Fruit fly (Drosophila melanogaster): ENCODE results near the gene Irp-1A.

Gene Irp-1A

dm6 chr3R:22745432-22745831 lies 21.0 kb upstream of the Irp-1A start, which contains the start of the genes vret and HP1c (continued):
- TF ChIP-seq CG4820 (GFP tag; optimal IDR thresholded peaks at IDR 0.05) (no peak), CG17186 (GFP tag; optimal IDR thresholded peaks at IDR 0.05) (peak; percentile 50), stc (GFP tag; IDR thresholded peaks at IDR 0.05) (no peak), Ets97D (GFP tag; optimal IDR thresholded peaks at IDR 0.05) (peak; percentile 34), jumu (GFP tag; optimal IDR thresholded peaks at IDR 0.05) (no peak), Sox102F (GFP tag; optimal IDR thresholded peaks at IDR 0.05) (no peak), Neu2 (GFP tag; optimal IDR thresholded peaks at IDR 0.05; ENCODE audit: borderline replicate concordance) (no peak), knrl (GFP tag; IDR thresholded peaks at IDR 0.05; ENCODE audit: partially characterized antibody) (no peak), Xbp1 (GFP tag; optimal IDR thresholded peaks at IDR 0.05) (no peak), sima (GFP tag; optimal IDR thresholded peaks at IDR 0.05) (no peak), Scr (GFP tag; IDR thresholded peaks at IDR 0.05; ENCODE audit: partially characterized antibody) (peak; percentile 38; the same call in 1 of the 2 replicates), wdn (GFP tag; IDR thresholded peaks at IDR 0.05) (no peak), CG34422 (GFP tag; IDR thresholded peaks at IDR 0.05) (peak; percentile 31; the same call in 1 of the 3 replicates), CG10274 (GFP tag; optimal IDR thresholded peaks at IDR 0.05) (no peak), Gug (GFP tag; IDR thresholded peaks at IDR 0.05) (no peak), tna (GFP tag; IDR thresholded peaks at IDR 0.05; ENCODE audit: partially characterized antibody) (no peak), grau (tag; optimal IDR thresholded peaks at IDR 0.05) (no peak), CG3847 (GFP tag; IDR thresholded peaks at IDR 0.05) (peak; percentile 59), HLHmδ (GFP tag; optimal IDR thresholded peaks at IDR 0.05) (no peak), BEAF-32 (GFP tag; optimal IDR thresholded peaks at IDR 0.05) (peak; percentile 46), scrt (GFP tag; optimal IDR thresholded peaks at IDR 0.05) (no peak), ftz-f1 (GFP tag; optimal IDR thresholded peaks at IDR 0.05) (no peak), dmrt99B (tag; optimal IDR thresholded peaks at IDR 0.05) (no peak), CG15073 (GFP tag; optimal IDR thresholded peaks at IDR 0.05) (no peak), NC2β (GFP tag; optimal IDR thresholded peaks at IDR 0.05) (no peak), sens (GFP tag) (no peak), unpg (GFP tag; optimal IDR thresholded peaks at IDR 0.05) (no peak), Nf-YB (GFP tag; optimal IDR thresholded peaks at IDR 0.05) (no peak), CG8290 (GFP tag; optimal IDR thresholded peaks at IDR 0.05) (no peak), CG8290 (tag; optimal IDR thresholded peaks at IDR 0.05) (no peak), pzg (GFP tag; optimal IDR thresholded peaks at IDR 0.05) (peak; percentile 78), CG17802 (tag; optimal IDR thresholded peaks at IDR 0.05) (no peak), Max (GFP tag; optimal IDR thresholded peaks at IDR 0.05) (no peak), nom (GFP tag; optimal IDR thresholded peaks at IDR 0.05) (no peak), CG4617 (GFP tag; optimal IDR thresholded peaks at IDR 0.05; ENCODE audit: borderline replicate concordance) (peak; percentile 69), stwl (tag; optimal IDR thresholded peaks at IDR 0.05) (peak; percentile 69), CG2202 (tag; optimal IDR thresholded peaks at IDR 0.05) (no peak), gsb (GFP tag; IDR thresholded peaks at IDR 0.05) (no peak), gcm (GFP tag; optimal IDR thresholded peaks at IDR 0.05) (no peak), CG9932 (GFP tag; IDR thresholded peaks at IDR 0.05) (no peak), pita (GFP tag; optimal IDR thresholded peaks at IDR 0.05) (no peak), CG14860 (GFP tag; IDR thresholded peaks at IDR 0.05; ENCODE audit: partially characterized antibody) (no peak), CG12659 (GFP tag; optimal IDR thresholded peaks at IDR 0.05) (peak; percentile 40), MESR4 (GFP tag; optimal IDR thresholded peaks at IDR 0.05) (peak; percentile 84), vfl (GFP tag; optimal IDR thresholded peaks at IDR 0.05) (no peak), zen (tag; optimal IDR thresholded peaks at IDR 0.05) (no peak), CG11504 (tag; optimal IDR thresholded peaks at IDR 0.05) (no peak), Lhr (GFP tag; optimal IDR thresholded peaks at IDR 0.05) (no peak), cato (GFP tag; optimal IDR thresholded peaks at IDR 0.05; ENCODE audit: borderline replicate concordance) (no peak), CG10147 (GFP tag; optimal IDR thresholded peaks at IDR 0.05) (no peak), Awh (GFP tag; IDR thresholded peaks at IDR 0.05) (no peak)
